Worm (Caenorhabditis elegans) whole organism, mixed stage, embryonic: ENCODE results near the gene srd-13.

Source experiments
- M03D4.4 ChIP-seq: sonication (generic microtip); optimal IDR thresholded peaks from 2 replicates; lab custom pipeline; 2017; ENCODE audit warnings: mild to moderate bottlenecking, missing genetic modification characterization, missing compliant biosample characterization
- bed-3 ChIP-seq: fragments of 200-800 bp; sonication (Bioruptor generic); optimal IDR thresholded peaks from 3 replicates; lab custom pipeline; 2018; ENCODE audit warnings: mild to moderate bottlenecking, missing genetic modification characterization, moderate library complexity, missing compliant biosample characterization
- blmp-1 ChIP-seq: fragments of 150-350 bp; optimal IDR thresholded peaks from 2 replicates; lab custom pipeline; 2014; ENCODE audit warnings: missing biosample characterization, missing genetic modification characterization
- ceh-39 ChIP-seq: fragments of 150-350 bp; optimal IDR thresholded peaks from 2 replicates; lab custom pipeline; 2014; ENCODE audit warnings: missing biosample characterization, missing genetic modification characterization
- ceh-43 ChIP-seq: fragments of 200-800 bp; sonication (Bioruptor generic); optimal IDR thresholded peaks from 2 replicates; lab custom pipeline; 2018; ENCODE audit warnings: mild to moderate bottlenecking, missing genetic modification characterization, moderate library complexity, missing compliant biosample characterization
- ces-1 ChIP-seq: fragments of 150-350 bp; optimal IDR thresholded peaks from 2 replicates; lab custom pipeline; 2014; ENCODE audit warnings: missing biosample characterization, missing genetic modification reagents, missing genetic modification characterization
- cnd-1 ChIP-seq: fragments of 200-800 bp; sonication (Bioruptor generic); optimal IDR thresholded peaks from 2 replicates; lab custom pipeline; 2018; ENCODE audit warnings: mild to moderate bottlenecking, missing genetic modification characterization, missing compliant biosample characterization
- drap-1 ChIP-seq: fragments of 200-800 bp; sonication (Bioruptor generic); optimal IDR thresholded peaks from 3 replicates; lab custom pipeline; 2018; ENCODE audit warnings: mild to moderate bottlenecking, missing genetic modification characterization, missing compliant biosample characterization
- elt-1 ChIP-seq: sonication (generic microtip); optimal IDR thresholded peaks from 2 replicates; lab custom pipeline; 2017; ENCODE audit warnings: missing genetic modification characterization, mild to moderate bottlenecking, missing compliant biosample characterization, antibody characterized with exemption, moderate library complexity, borderline replicate concordance; ENCODE audit not compliant: insufficient read depth
- elt-3 ChIP-seq: fragments of 150-350 bp; optimal IDR thresholded peaks from 2 replicates; lab custom pipeline; 2014; ENCODE audit warnings: missing biosample characterization, missing genetic modification characterization
- flh-1 ChIP-seq: fragments of 200-800 bp; sonication (Bioruptor generic); optimal IDR thresholded peaks from 2 replicates; lab custom pipeline; 2018; ENCODE audit warnings: mild to moderate bottlenecking, missing genetic modification characterization, moderate library complexity, missing compliant biosample characterization
- ham-2 ChIP-seq: fragments of 200-800 bp; sonication (Bioruptor generic); optimal IDR thresholded peaks from 2 replicates; lab custom pipeline; 2018; ENCODE audit warnings: mild to moderate bottlenecking, missing genetic modification characterization, missing compliant biosample characterization
- hlh-1 ChIP-seq: fragments of 150-350 bp; optimal IDR thresholded peaks from 2 replicates; lab custom pipeline; 2014; ENCODE audit warnings: missing biosample characterization, missing genetic modification reagents, missing genetic modification characterization
- lin-13 ChIP-seq: fragments of 150-350 bp; optimal IDR thresholded peaks from 2 replicates; lab custom pipeline; 2014; ENCODE audit warnings: missing biosample characterization, missing genetic modification characterization
- mep-1 ChIP-seq: fragments of 150-350 bp; optimal IDR thresholded peaks from 2 replicates; lab custom pipeline; 2017; ENCODE audit warnings: missing biosample characterization, missing genetic modification reagents, missing genetic modification characterization, inconsistent platforms
- mls-2 ChIP-seq: sonication (generic microtip); optimal IDR thresholded peaks from 2 replicates; lab custom pipeline; 2016; ENCODE audit warnings: mild to moderate bottlenecking, missing genetic modification characterization, moderate library complexity, missing compliant biosample characterization
- nhr-237 ChIP-seq: fragments of 150-350 bp; optimal IDR thresholded peaks from 2 replicates; lab custom pipeline; 2014; ENCODE audit warnings: missing biosample characterization, missing genetic modification characterization
- nhr-28 ChIP-seq: fragments of 150-350 bp; optimal IDR thresholded peaks from 2 replicates; lab custom pipeline; 2014; ENCODE audit warnings: missing biosample characterization, missing genetic modification characterization
- sem-2 ChIP-seq: fragments of 200-800 bp; sonication (Bioruptor generic); optimal IDR thresholded peaks from 2 replicates; lab custom pipeline; 2018; ENCODE audit warnings: mild to moderate bottlenecking, missing genetic modification characterization, missing compliant biosample characterization
- sptf-1 ChIP-seq: sonication (generic microtip); optimal IDR thresholded peaks from 2 replicates; lab custom pipeline; 2017; ENCODE audit warnings: mild to moderate bottlenecking, missing genetic modification characterization, moderate library complexity, missing compliant biosample characterization
- unc-120 ChIP-seq: sonication (generic microtip); optimal IDR thresholded peaks from 2 replicates; lab custom pipeline; 2017; ENCODE audit warnings: missing genetic modification characterization, missing compliant biosample characterization; ENCODE audit not compliant: poor library complexity, severe bottlenecking
- unc-39 ChIP-seq: fragments of 150-350 bp; optimal IDR thresholded peaks from 2 replicates; lab custom pipeline; 2014; ENCODE audit warnings: missing biosample characterization, missing genetic modification characterization
- unc-62 ChIP-seq: fragments of 150-350 bp; optimal IDR thresholded peaks from 2 replicates; lab custom pipeline; 2014; ENCODE audit warnings: missing biosample characterization, missing genetic modification reagents, missing genetic modification characterization
- zip-8 ChIP-seq: fragments of 150-350 bp; optimal IDR thresholded peaks from 2 replicates; lab custom pipeline; 2014; ENCODE audit warnings: missing biosample characterization, missing genetic modification characterization
- ztf-11 ChIP-seq: fragments of 150-350 bp; optimal IDR thresholded peaks from 2 replicates; lab custom pipeline; 2014; ENCODE audit warnings: missing biosample characterization, missing genetic modification characterization

srd-13 gene

DNA sequence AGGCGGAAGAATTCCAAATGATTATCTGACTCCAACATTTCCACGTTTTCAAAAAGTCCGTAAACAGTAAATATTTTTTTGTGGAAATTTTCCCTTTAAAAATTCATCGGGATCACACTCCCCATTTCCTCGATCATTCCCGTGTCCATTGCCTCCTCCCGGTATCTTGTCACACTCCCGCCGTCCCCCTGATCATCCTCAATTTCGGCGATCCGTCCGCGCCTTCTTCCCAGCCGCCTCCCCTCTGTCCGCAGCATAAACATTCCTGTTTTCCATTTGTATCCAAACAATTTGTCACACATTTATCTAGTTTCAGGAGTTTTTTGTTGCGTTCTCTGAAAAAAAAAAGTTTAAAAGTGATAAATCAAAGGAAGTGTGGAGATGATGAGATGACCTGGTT lies 42.5 kb downstream of the srd-13 start:
- TF ChIP-seq nhr-28 (tag; lab: Kevin White, UChicago) = no peak
- no peak for TF ChIP-seq elt-3 (tag; lab: Kevin White, UChicago)

- no peak for TF ChIP-seq mep-1 (tag; lab: Kevin White, UChicago)
- peak; percentile 3 for TF ChIP-seq unc-62
- TF ChIP-seq unc-120 (tag; lab: Kevin White, UChicago) = no peak
- no peak for TF ChIP-seq nhr-237 (tag; lab: Kevin White, UChicago)
- TF ChIP-seq elt-1 (tag; lab: Kevin White, UChicago) = no peak
These were observed 44.3 kb downstream of the srd-13 start for ce11 chrIV:5591134-5591533.

DNA sequence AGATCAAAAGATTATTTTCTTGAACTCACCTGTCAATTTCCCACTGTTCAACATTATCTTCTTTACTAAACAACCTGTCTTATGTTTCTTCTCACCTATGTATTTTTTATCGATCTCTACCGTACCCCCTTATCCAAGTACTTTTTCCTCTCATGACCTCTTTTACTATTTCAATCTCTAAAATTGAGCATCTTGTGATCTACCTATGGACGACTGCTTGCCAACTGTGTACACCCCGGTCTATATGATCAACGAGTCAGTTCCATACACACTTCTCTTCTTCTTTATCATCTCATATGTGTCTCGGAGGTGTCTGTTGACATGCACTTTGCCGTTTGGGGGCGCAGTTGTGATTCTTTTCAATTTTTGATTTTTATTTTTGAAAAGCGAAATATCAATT lies 45.3 kb downstream of the srd-13 start:
- TF ChIP-seq zip-8 (tag; lab: Kevin White, UChicago) (no peak), sptf-1 (no peak), nhr-237 (tag; lab: Kevin White, UChicago) (no peak), unc-39 (tag; lab: Kevin White, UChicago) (no peak)
- TF ChIP-seq, all 35 proteins: peak for 0

ce11 chrIV:5587964-5588860 lies 47.2 kb downstream of the srd-13 start:
- TF ChIP-seq ceh-43 (no peak), cnd-1 (tag; lab: Kevin White, UChicago) (no peak), sem-2 (GFP tag; lab: Kevin White, UChicago) (no peak), bed-3 (GFP tag; lab: Kevin White, UChicago) (no peak), blmp-1 (tag; lab: Kevin White, UChicago) (no peak), ham-2 (GFP tag; lab: Kevin White, UChicago) (no peak), hlh-1 (tag; lab: Kevin White, UChicago) (no peak), M03D4.4 (tag; lab: Kevin White, UChicago) (no peak), unc-120 (tag; lab: Kevin White, UChicago) (no peak), nhr-237 (tag; lab: Kevin White, UChicago) (no peak)

ce11 chrIV:5586320-5586720 lies 49.1 kb downstream of the srd-13 start:
- TF ChIP-seq M03D4.4 (tag; lab: Kevin White, UChicago) (no peak), mls-2 (tag; lab: Kevin White, UChicago) (no peak)

DNA sequence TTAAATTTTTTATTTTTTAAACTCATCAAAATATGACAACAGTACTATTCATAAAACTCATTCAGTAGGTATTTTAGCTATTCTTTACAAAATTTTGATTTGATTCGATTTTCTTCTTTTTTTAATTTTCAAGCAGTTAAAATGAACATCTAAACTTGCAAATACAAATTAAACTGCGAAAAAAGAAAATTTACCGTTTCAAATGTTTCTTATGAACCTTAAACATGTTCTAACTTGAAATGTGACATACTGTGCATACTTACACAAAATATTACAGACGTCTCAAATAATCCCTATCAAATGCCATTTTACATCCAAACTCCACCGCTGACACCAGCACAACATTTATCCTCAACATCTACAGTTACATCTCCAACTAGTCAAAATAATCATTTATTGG lies 51.1 kb downstream of the srd-13 start, which contains the start of gene fkh-7:
fkh-7 (plus strand) TSS at position 301 of the 400 bp plus-strand sequence.
- no peak for TF ChIP-seq ceh-43
- TF ChIP-seq sptf-1 = no peak
- no peak for TF ChIP-seq unc-62
- TF ChIP-seq ces-1 (GFP tag; lab: Kevin White, UChicago) = no peak
- no peak for TF ChIP-seq elt-3 (tag; lab: Kevin White, UChicago)
- TF ChIP-seq mls-2 (tag; lab: Kevin White, UChicago) = no peak
- TF ChIP-seq cnd-1 (tag; lab: Kevin White, UChicago) = no peak
- no peak for TF ChIP-seq flh-1 (GFP tag; lab: Kevin White, UChicago)
- TF ChIP-seq unc-39 (tag; lab: Kevin White, UChicago) = no peak
- no peak for TF ChIP-seq nhr-237 (tag; lab: Kevin White, UChicago)
- TF ChIP-seq lin-13 (tag; lab: Kevin White, UChicago) = no peak
- no peak for TF ChIP-seq ztf-11 (tag; lab: Kevin White, UChicago)
- TF ChIP-seq drap-1 (GFP tag; lab: Kevin White, UChicago) = no peak
- TF ChIP-seq M03D4.4 (tag; lab: Kevin White, UChicago) = no peak
- no peak for TF ChIP-seq bed-3 (GFP tag; lab: Kevin White, UChicago)
- no peak for TF ChIP-seq ceh-39 (tag; lab: Kevin White, UChicago)
- no peak for TF ChIP-seq elt-1 (tag; lab: Kevin White, UChicago)
- TF ChIP-seq ham-2 (GFP tag; lab: Kevin White, UChicago) = no peak
